Fruit fly (Drosophila melanogaster) whole organism, prepupa: ENCODE results near the gene DppIII.

Source experiments
- CG10631 ChIP-seq: fragments of 200-800 bp; sonication (Bioruptor generic); optimal IDR thresholded peaks from 2 replicates; lab custom pipeline; 2016; ENCODE audit warnings: missing biosample characterization, missing genetic modification characterization
- CG11762 ChIP-seq: fragments of 200-800 bp; sonication (Bioruptor generic); optimal IDR thresholded peaks from 3 replicates; lab custom pipeline; 2016; ENCODE audit warnings: missing biosample characterization, missing genetic modification characterization; ENCODE audit not compliant: insufficient read depth
- CG6276 ChIP-seq: fragments of 200-800 bp; sonication (Bioruptor generic); optimal IDR thresholded peaks from 2 replicates; lab custom pipeline; 2017; ENCODE audit warnings: missing biosample characterization, mild to moderate bottlenecking, missing genetic modification characterization
- Eip93F ChIP-seq: fragments of 200-800 bp; sonication (Bioruptor generic); optimal IDR thresholded peaks from 2 replicates; lab custom pipeline; 2016; ENCODE audit warnings: missing biosample characterization, mild to moderate bottlenecking, missing genetic modification characterization
- Lpt ChIP-seq: fragments of 200-800 bp; sonication (Bioruptor generic); optimal IDR thresholded peaks from 3 replicates; lab custom pipeline; 2016; ENCODE audit warnings: missing biosample characterization, missing genetic modification characterization
- Sox15 ChIP-seq: fragments of 200-800 bp; sonication (Bioruptor generic); optimal IDR thresholded peaks from 3 replicates; lab custom pipeline; 2016; ENCODE audit warnings: missing biosample characterization, missing genetic modification characterization
- dsx ChIP-seq: fragments of 200-800 bp; optimal IDR thresholded peaks from 3 replicates; lab custom pipeline; 2019; ENCODE audit warnings: missing biosample characterization, mild to moderate bottlenecking, missing genetic modification characterization, moderate library complexity; ENCODE audit not compliant: poor library complexity, severe bottlenecking
- fd59A ChIP-seq: fragments of 200-800 bp; sonication (Bioruptor generic); optimal IDR thresholded peaks from 2 replicates; lab custom pipeline; 2017; ENCODE audit warnings: missing biosample characterization, mild to moderate bottlenecking, missing genetic modification characterization, missing genetic modification reagents
- net ChIP-seq: fragments of 200-800 bp; sonication (Bioruptor generic); optimal IDR thresholded peaks from 3 replicates; lab custom pipeline; 2016; ENCODE audit warnings: missing biosample characterization, missing genetic modification characterization
- salr ChIP-seq, 2 experiments: fragments of 200-800 bp; sonication (Bioruptor generic); optimal IDR thresholded peaks; 3 replicates each; lab custom pipeline; 2016 to 2018; ENCODE audit warnings: missing biosample characterization in 2 of 2, missing genetic modification characterization in 2 of 2, mild to moderate bottlenecking in 1 of 2
- spab ChIP-seq: fragments of 200-800 bp; sonication (Bioruptor generic); optimal IDR thresholded peaks from 2 replicates; lab custom pipeline; 2017; ENCODE audit warnings: missing biosample characterization, mild to moderate bottlenecking, missing genetic modification characterization, missing genetic modification reagents

DNA sequence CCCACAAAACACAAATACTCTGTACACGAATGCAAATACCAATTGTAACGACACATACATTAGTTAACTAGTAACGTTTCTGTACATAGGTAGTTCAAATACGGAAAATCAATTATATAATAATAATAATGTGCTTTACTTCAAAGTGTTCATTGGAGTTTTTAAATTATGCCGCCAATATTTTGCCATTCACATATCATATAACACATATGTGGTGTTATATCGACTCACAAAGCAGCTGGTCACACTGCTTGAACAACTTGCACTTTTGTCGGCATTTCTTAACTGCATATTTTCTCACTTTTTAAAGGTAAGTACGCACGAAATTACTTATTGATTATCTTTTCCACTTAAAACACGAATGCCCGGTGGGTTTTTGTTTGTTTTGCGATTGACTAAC lies at the start of gene DppIII:
- TF ChIP-seq spab (GFP tag; lab: Kevin White, UChicago) (no peak), salr (GFP tag; optimal IDR thresholded peaks at IDR 0.05; lab: Kevin White, UChicago) (no peak), Sox15 (GFP tag; lab: Kevin White, UChicago) (no peak), Eip93F (GFP tag; lab: Kevin White, UChicago) (no peak), dsx (GFP tag; lab: Kevin White, UChicago) (no peak), CG11762 (GFP tag; lab: Kevin White, UChicago) (no peak), CG6276 (GFP tag; lab: Kevin White, UChicago) (no peak), CG10631 (no peak), net (no peak), fd59A (GFP tag; lab: Kevin White, UChicago) (no peak), Lpt (GFP tag; lab: Kevin White, UChicago) (no peak)
